Fruit fly (Drosophila melanogaster): ENCODE results near the gene ORMDL.

ORMDL gene

DNA sequence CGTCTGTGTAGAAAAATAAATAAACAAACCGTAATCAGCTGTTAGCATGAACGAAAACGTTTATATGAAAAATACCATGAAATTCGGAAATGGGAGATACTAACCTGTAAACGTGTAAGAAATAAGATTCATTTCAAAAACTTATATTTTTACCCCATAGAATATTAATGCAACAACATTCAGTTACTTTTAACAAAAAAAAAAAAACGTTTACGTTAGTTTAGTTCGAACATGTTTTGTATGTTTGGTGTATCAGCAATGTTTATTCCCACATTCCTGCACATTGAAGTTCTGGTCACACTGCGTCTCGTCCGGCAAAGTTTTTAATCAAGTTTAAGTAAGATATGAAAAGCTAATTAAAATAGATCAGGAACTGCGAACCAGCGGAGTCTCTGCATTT lies 17.8 kb upstream of the ORMDL start, which contains the start of the genes S1P and CG11307 (continued):
- no peak for TF ChIP-seq CG30403 (GFP tag; optimal IDR thresholded peaks at IDR 0.05)
- TF ChIP-seq lola (GFP tag; optimal IDR thresholded peaks at IDR 0.05): peak in 1 of 3 experiments; percentile 11
- TF ChIP-seq CG11456 (GFP tag; IDR thresholded peaks at IDR 0.05): no peak
- no peak for TF ChIP-seq ato (GFP tag; IDR thresholded peaks at IDR 0.05; ENCODE audit: partially characterized antibody)
- no peak for TF ChIP-seq pfk (GFP tag; optimal IDR thresholded peaks at IDR 0.05)
- no peak for TF ChIP-seq bab2 (GFP tag; optimal IDR thresholded peaks at IDR 0.05)
- TF ChIP-seq CG14667 (GFP tag; IDR thresholded peaks at IDR 0.05): no peak
- TF ChIP-seq CTCF (GFP tag; optimal IDR thresholded peaks at IDR 0.05): no peak
- TF ChIP-seq Hr78 (GFP tag; optimal IDR thresholded peaks at IDR 0.05): no peak
- peak; percentile 3 for TF ChIP-seq Ets97D (GFP tag; optimal IDR thresholded peaks at IDR 0.05)
- TF ChIP-seq Aef1 (GFP tag; IDR thresholded peaks at IDR 0.05): no peak
- TF ChIP-seq E2f2 (GFP tag; IDR thresholded peaks at IDR 0.05): peak; percentile 52
- TF ChIP-seq CG9932 (GFP tag; IDR thresholded peaks at IDR 0.05): no peak
- TF ChIP-seq gem (tag; optimal IDR thresholded peaks at IDR 0.05): no peak
- no peak for TF ChIP-seq CG3163 (GFP tag; optimal IDR thresholded peaks at IDR 0.05)

DNA sequence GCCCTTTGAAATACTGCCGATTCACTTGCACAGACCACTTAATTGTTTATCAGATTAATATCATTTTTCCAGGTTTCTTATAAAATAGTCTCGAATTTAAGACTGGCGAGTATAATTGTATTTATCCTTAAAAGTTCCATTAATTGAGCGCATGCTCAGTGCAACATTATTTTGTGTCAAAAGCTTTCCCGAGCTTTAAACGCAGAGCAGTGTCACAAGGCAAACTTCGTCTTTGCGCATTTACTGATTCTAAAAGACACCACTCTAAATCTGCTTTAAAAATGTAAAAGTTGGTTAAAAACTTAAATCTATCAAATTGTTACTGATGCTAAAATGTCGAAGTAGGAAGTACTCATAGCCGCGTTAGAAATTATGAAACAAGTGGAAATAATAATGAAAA lies 9.6 kb upstream of the ORMDL start, which contains the start of the genes CG7166 and Alg11:
CG7166 (minus strand) TSS at position 101 of the 400 bp plus-strand sequence.
Alg11 (plus strand) TSS at position 260 of the 400 bp plus-strand sequence.
- TF ChIP-seq CG1529 (GFP tag; optimal IDR thresholded peaks at IDR 0.05) (no peak), CG17359 (tag; optimal IDR thresholded peaks at IDR 0.05) (no peak), CG7839 (tag; optimal IDR thresholded peaks at IDR 0.05) (no peak), odd (GFP tag; optimal IDR thresholded peaks at IDR 0.05) (no peak), sens (GFP tag) (peak; percentile 56), Sox102F (GFP tag; optimal IDR thresholded peaks at IDR 0.05) (no peak), cwo (GFP tag; optimal IDR thresholded peaks at IDR 0.05) (no peak), GATAe (GFP tag; conservative IDR thresholded peaks at IDR 0.05) (no peak), ewg (GFP tag; optimal IDR thresholded peaks at IDR 0.05) (peak; percentile 88), Dek (tag; optimal IDR thresholded peaks at IDR 0.05) (no peak)

DNA sequence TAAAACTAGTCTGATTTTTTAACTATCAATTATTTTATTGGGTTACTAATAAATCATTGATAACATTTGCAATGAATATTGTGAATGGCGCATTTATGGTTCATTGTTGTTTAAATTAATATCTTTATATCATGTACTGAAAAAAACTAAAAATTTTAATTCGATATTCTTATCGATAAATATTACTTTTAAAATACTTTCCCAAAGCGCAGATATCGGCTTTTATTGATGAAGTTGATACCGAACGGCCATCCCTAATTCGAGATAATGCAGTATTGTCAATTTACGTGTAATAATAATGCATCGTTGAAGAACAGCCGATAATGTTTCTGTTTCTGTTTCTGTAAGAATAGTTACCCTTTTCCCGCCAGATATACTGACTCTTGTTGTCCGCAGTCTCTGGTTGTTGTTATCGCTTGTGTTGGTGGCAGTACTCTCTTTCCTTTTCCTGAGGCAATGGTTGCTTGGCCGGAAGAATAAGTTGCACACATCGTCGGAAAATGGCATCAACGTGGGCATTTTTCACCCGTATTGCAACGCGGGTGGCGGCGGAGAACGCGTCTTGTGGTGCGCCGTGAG lies 9.0 kb upstream of the ORMDL start:
- peak; percentile 44 for TF ChIP-seq pzg (GFP tag; optimal IDR thresholded peaks at IDR 0.05)
- TF ChIP-seq Fer2 (tag; optimal IDR thresholded peaks at IDR 0.05): no peak
- peak; percentile 48 for TF ChIP-seq CG30020 (tag; optimal IDR thresholded peaks at IDR 0.05)
- TF ChIP-seq CG13287 (GFP tag; IDR thresholded peaks at IDR 0.05; ENCODE audit: partially characterized antibody): peak; percentile 83
- 0 out of 2 replicates have a peak, but pooled peaks have one; percentile 9 for TF ChIP-seq nerfin-2 (GFP tag; IDR thresholded peaks at IDR 0.05; ENCODE audit: partially characterized antibody)
- peak; percentile 40 for TF ChIP-seq YL-1 (GFP tag; optimal IDR thresholded peaks at IDR 0.05)
- peak; percentile 82 for TF ChIP-seq Sry-δ (GFP tag; optimal IDR thresholded peaks at IDR 0.05)
- no peak for TF ChIP-seq prd (optimal IDR thresholded peaks at IDR 0.05)
- TF ChIP-seq prd (GFP tag; IDR thresholded peaks at IDR 0.05): no peak
- no peak for TF ChIP-seq CG4820 (GFP tag; optimal IDR thresholded peaks at IDR 0.05)
- TF ChIP-seq corto (GFP tag; optimal IDR thresholded peaks at IDR 0.05): no peak
- no peak for TF ChIP-seq CG18011 (GFP tag; optimal IDR thresholded peaks at IDR 0.05)
- peak; percentile 62 for TF ChIP-seq inv (GFP tag; IDR thresholded peaks at IDR 0.05; ENCODE audit: partially characterized antibody)
- TF ChIP-seq CG13624 (GFP tag; optimal IDR thresholded peaks at IDR 0.05): no peak
- TF ChIP-seq Hr39 (optimal IDR thresholded peaks at IDR 0.05): no peak
- TF ChIP-seq CG4617 (GFP tag; optimal IDR thresholded peaks at IDR 0.05; ENCODE audit: borderline replicate concordance): peak; percentile 76
- TF ChIP-seq stwl (tag; optimal IDR thresholded peaks at IDR 0.05): peak; percentile 88
- peak; percentile 19 for TF ChIP-seq Ets97D (GFP tag; optimal IDR thresholded peaks at IDR 0.05)
- TF ChIP-seq BtbVII (GFP tag; optimal IDR thresholded peaks at IDR 0.05): no peak
- TF ChIP-seq chinmo (GFP tag; IDR thresholded peaks at IDR 0.05; ENCODE audit: partially characterized antibody): peak; percentile 78; the same call in 2 of the 4 replicates
- TF ChIP-seq NFAT (GFP tag; IDR thresholded peaks at IDR 0.05): no peak
- TF ChIP-seq lov (optimal IDR thresholded peaks at IDR 0.05): no peak
- no peak for TF ChIP-seq lov (GFP tag; IDR thresholded peaks at IDR 0.05)
- peak; percentile 68 for TF ChIP-seq HLH4C (GFP tag; IDR thresholded peaks at IDR 0.05; ENCODE audit: partially characterized antibody)

All from whole organism, embryonic.